Worm (Caenorhabditis elegans) whole organism, L4 larva: ENCODE measurements around the gene kcc-3.

ENCODE experiments used
- R02D3.7 ChIP-seq: fragments of 150-350 bp; sonication (generic microtip); optimal IDR thresholded peaks from 3 replicates; lab custom pipeline; 2014; ENCODE audit warnings: missing biosample characterization, missing genetic modification characterization
- Y48G9A.11 ChIP-seq: fragments of 200-800 bp; sonication (Bioruptor generic); IDR thresholded peaks from 2 replicates; pipeline ENCODE4 v1.3.6; 2022; ENCODE audit warnings: missing genetic modification reagents, missing genetic modification characterization, missing compliant biosample characterization
- ces-1 ChIP-seq: fragments of 150-350 bp; sonication (generic microtip); optimal IDR thresholded peaks from 4 replicates; lab custom pipeline; 2014; ENCODE audit warnings: missing biosample characterization, missing genetic modification reagents, missing genetic modification characterization
- egl-43 ChIP-seq: fragments of 200-800 bp; sonication (Bioruptor generic); IDR thresholded peaks from 2 replicates; pipeline ENCODE4 v1.3.6; 2022; ENCODE audit warnings: missing genetic modification reagents, missing genetic modification characterization, missing compliant biosample characterization
- fkh-10 ChIP-seq: fragments of 150-350 bp; optimal IDR thresholded peaks from 2 replicates; lab custom pipeline; 2014; ENCODE audit warnings: missing biosample characterization, missing genetic modification reagents, missing genetic modification characterization
- lin-39 ChIP-seq: fragments of 150-350 bp; optimal IDR thresholded peaks from 2 replicates; lab custom pipeline; 2014; ENCODE audit warnings: missing biosample characterization, missing genetic modification reagents, missing genetic modification characterization
- lir-3 ChIP-seq: sonication (generic microtip); optimal IDR thresholded peaks from 2 replicates; lab custom pipeline; 2016; ENCODE audit warnings: mild to moderate bottlenecking, missing genetic modification characterization, missing compliant biosample characterization
- nhr-11 ChIP-seq: fragments of 150-350 bp; optimal IDR thresholded peaks from 2 replicates; lab custom pipeline; 2014; ENCODE audit warnings: missing biosample characterization, missing genetic modification characterization
- snpc-4 ChIP-seq: fragments of 150-350 bp; optimal IDR thresholded peaks from 2 replicates; lab custom pipeline; 2014; ENCODE audit warnings: missing biosample characterization, missing genetic modification characterization
- unc-39 ChIP-seq: sonication (generic microtip); optimal IDR thresholded peaks from 2 replicates; lab custom pipeline; 2017; ENCODE audit warnings: missing biosample characterization, missing genetic modification characterization

DNA sequence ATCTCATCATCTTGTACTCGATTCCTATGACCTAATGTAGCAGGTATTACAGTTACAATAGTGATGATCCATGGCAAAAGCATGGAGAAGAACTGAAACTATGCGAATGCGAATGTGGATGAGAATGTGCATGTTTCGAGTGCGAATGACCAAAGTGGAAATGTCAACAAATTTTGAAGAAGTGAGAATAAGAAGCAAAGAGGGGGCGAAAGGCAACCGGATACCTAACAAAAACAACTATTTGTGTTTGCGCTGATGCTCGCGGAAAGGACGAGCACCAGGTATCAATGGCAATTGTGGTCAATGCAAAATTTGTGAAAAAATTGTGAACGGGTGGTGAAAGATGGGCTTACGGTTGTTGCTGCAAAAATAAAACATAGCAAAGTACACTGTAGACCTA is 31.5 kb downstream of the kcc-3 start, which contains the start of gene nas-7:
- no peak for TF ChIP-seq unc-39 (tag; lab: Kevin White, UChicago)
- TF ChIP-seq R02D3.7 (tag; lab: Kevin White, UChicago), result no peak
- TF ChIP-seq nhr-11 (tag; lab: Kevin White, UChicago), result no peak
- TF ChIP-seq egl-43 (GFP tag; lab: Robert Waterston, UW), result no peak
- no peak for TF ChIP-seq Y48G9A.11
- no peak for TF ChIP-seq ces-1 (GFP tag; lab: Kevin White, UChicago)
- no peak for TF ChIP-seq lin-39 (tag; lab: Kevin White, UChicago)
- TF ChIP-seq snpc-4 (tag; lab: Kevin White, UChicago), result no peak
- no peak for TF ChIP-seq lir-3
- no peak for TF ChIP-seq fkh-10 (GFP tag; lab: Kevin White, UChicago)
